Worm (Caenorhabditis elegans) whole organism, L4 larva: Measurements from ENCODE around the gene cnnm-3.

ENCODE experiments used
- Y105C5A.15 ChIP-seq: fragments of 200-800 bp; sonication (Bioruptor generic); IDR thresholded peaks from 2 replicates; pipeline ENCODE4 v1.3.6; 2022; ENCODE audit warnings: missing genetic modification characterization, missing compliant biosample characterization
- ces-1 ChIP-seq: fragments of 150-350 bp; sonication (generic microtip); optimal IDR thresholded peaks from 4 replicates; lab custom pipeline; 2014; ENCODE audit warnings: missing biosample characterization, missing genetic modification reagents, missing genetic modification characterization
- skn-1 ChIP-seq: fragments of 150-350 bp; optimal IDR thresholded peaks from 2 replicates; lab custom pipeline; 2014; ENCODE audit warnings: missing biosample characterization, missing genetic modification characterization
- unc-130 ChIP-seq: sonication (generic microtip); optimal IDR thresholded peaks from 2 replicates; lab custom pipeline; 2016; ENCODE audit warnings: missing genetic modification reagents, missing genetic modification characterization, missing compliant biosample characterization
- unc-39 ChIP-seq: sonication (generic microtip); optimal IDR thresholded peaks from 2 replicates; lab custom pipeline; 2017; ENCODE audit warnings: missing biosample characterization, missing genetic modification characterization
- unc-62 ChIP-seq, 3 experiments: fragments of 150-350 bp in 1 of 3; sonication (generic microtip); optimal IDR thresholded peaks in 2 of 3; peaks in 1 of 3; 1 replicate in 1 of 3; 2 replicates in 2 of 3; lab custom pipeline; 2014 to 2017; ENCODE audit warnings: missing biosample characterization in 3 of 3, missing genetic modification characterization in 3 of 3, missing genetic modification reagents in 3 of 3, missing genotype in 1 of 3

- TF ChIP-seq Y105C5A.15 (GFP tag; lab: Robert Waterston, UW), result no peak
- TF ChIP-seq skn-1 (tag; lab: Kevin White, UChicago), result no peak
- TF ChIP-seq unc-39 (tag; lab: Kevin White, UChicago), result no peak
- TF ChIP-seq unc-130 (GFP tag; lab: Kevin White, UChicago), result no peak
- no peak for TF ChIP-seq unc-62 (GFP tag; optimal IDR thresholded peaks at IDR 0.05 in 1 of 2; lab: Kevin White, UChicago)
- no peak for TF ChIP-seq unc-62 (tag; optimal IDR thresholded peaks at IDR 0.05; lab: Kevin White, UChicago)
- TF ChIP-seq ces-1 (GFP tag; lab: Kevin White, UChicago), result no peak
Observed at ce11 chrX:3094304-3094703, 48.7 kb upstream of the cnnm-3 start, which contains the start of gene wrt-2.
